Fruit fly (Drosophila melanogaster): ENCODE results near the gene CG8012.
"Not testable (repeated sequence)": the region's sequence is repeated elsewhere in the genome, so short reads cannot be mapped to it uniquely, and the experiment has no call there.

CG8012 gene

dm6 chr3L:8193016-8193415 is 22.1 kb upstream of the CG8012 start, which contains the start of gene CG7387:
CG7387 (minus strand) TSS chr3L:8193116.
- TF ChIP-seq usp (GFP tag; optimal IDR thresholded peaks at IDR 0.05): no peak
- no peak for TF ChIP-seq EcR (GFP tag; optimal IDR thresholded peaks at IDR 0.05)
- no peak for TF ChIP-seq psq (optimal IDR thresholded peaks at IDR 0.05)

dm6 chr3L:8197779-8198279 is 17.3 kb upstream of the CG8012 start, which contains the start of the genes UbcE2M and Dhps:
UbcE2M (minus strand) TSS chr3L:8197987.
Dhps (plus strand) TSS chr3L:8198207.
- TF ChIP-seq usp (GFP tag; optimal IDR thresholded peaks at IDR 0.05): no peak
- no peak for TF ChIP-seq Dll (optimal IDR thresholded peaks at IDR 0.05)
- no peak for TF ChIP-seq pan (optimal IDR thresholded peaks at IDR 0.05)

dm6 chr3L:8202317-8202842 is 12.7 kb upstream of the CG8012 start, which contains the start of the genes CG7366 and CG13679:
CG7366 (minus strand) TSS chr3L:8202417.
CG13679 (plus strand) TSS chr3L:8202792.
- TF ChIP-seq Dll (optimal IDR thresholded peaks at IDR 0.05): no peak
- no peak for TF ChIP-seq usp (GFP tag; optimal IDR thresholded peaks at IDR 0.05)
- TF ChIP-seq EcR (GFP tag; optimal IDR thresholded peaks at IDR 0.05): no peak
- TF ChIP-seq psq (optimal IDR thresholded peaks at IDR 0.05): no peak
- no peak for TF ChIP-seq pan (optimal IDR thresholded peaks at IDR 0.05)
- TF ChIP-seq CG8478 (optimal IDR thresholded peaks at IDR 0.05): no peak

DNA sequence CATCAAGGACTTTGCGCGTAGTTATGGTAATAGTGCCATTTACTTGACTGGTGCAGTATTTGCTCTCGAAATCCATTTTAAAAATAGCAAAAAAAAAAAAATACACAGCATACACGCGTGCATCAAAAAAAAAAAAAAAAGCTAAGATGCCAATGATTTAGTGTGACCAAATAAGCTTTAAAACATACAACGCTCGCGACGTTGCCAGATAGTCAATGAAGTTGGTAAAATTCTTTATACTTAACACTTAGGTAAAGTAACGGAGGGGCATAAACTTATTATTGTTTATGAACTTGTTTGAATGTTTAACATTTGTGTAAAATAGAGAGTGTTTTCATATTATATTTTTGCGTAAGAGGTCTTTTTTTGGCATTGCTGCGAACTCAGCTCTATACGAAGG is 4.5 kb upstream of the CG8012 start, which contains the start of gene tut:
tut (minus strand) TSS at position 148 of the 400 bp plus-strand sequence.
- no peak for TF ChIP-seq psq (optimal IDR thresholded peaks at IDR 0.05)
- no peak for TF ChIP-seq usp (GFP tag; optimal IDR thresholded peaks at IDR 0.05)
- TF ChIP-seq EcR (GFP tag; optimal IDR thresholded peaks at IDR 0.05): no peak
- no peak for TF ChIP-seq pan (optimal IDR thresholded peaks at IDR 0.05)
- TF ChIP-seq CG8478 (optimal IDR thresholded peaks at IDR 0.05): no peak
- no peak for TF ChIP-seq Dll (optimal IDR thresholded peaks at IDR 0.05)

DNA sequence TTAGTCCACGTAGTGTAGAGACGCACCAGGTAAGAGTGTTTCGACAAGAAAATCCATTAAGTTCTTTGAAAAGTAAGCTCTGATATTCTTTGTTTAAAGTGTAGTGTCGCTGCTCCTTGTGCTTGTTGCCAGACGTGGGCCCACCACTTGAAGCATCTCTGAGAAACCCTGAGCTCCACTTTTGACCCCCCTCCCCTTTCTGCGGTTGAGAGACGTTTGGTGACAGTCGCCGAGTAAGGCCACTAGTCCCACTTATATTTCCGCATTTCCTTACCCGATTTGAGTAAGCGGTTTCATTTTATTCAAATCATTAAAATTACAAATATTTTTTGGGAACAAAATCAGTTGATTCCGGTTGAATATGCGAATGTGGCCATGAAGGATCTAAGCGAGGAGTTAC is 3.5 kb upstream of the CG8012 start, which contains the start of gene CG8006:
CG8006 (plus strand) TSS at position 301 of the 400 bp plus-strand sequence.
- TF ChIP-seq usp (GFP tag; optimal IDR thresholded peaks at IDR 0.05) (no peak), Dll (optimal IDR thresholded peaks at IDR 0.05) (no peak), pan (optimal IDR thresholded peaks at IDR 0.05) (no peak), CG8478 (optimal IDR thresholded peaks at IDR 0.05) (no peak), psq (optimal IDR thresholded peaks at IDR 0.05) (no peak), EcR (GFP tag; optimal IDR thresholded peaks at IDR 0.05) (no peak)

dm6 chr3L:8218883-8219282 is 3.8 kb downstream of the CG8012 start, which contains the start of gene CG13674:
CG13674 (minus strand) TSS chr3L:8218983.
- TF ChIP-seq usp (GFP tag; optimal IDR thresholded peaks at IDR 0.05) (no peak), psq (optimal IDR thresholded peaks at IDR 0.05) (no peak), Dll (optimal IDR thresholded peaks at IDR 0.05) (no peak), pan (optimal IDR thresholded peaks at IDR 0.05) (no peak), CG8478 (optimal IDR thresholded peaks at IDR 0.05) (no peak), EcR (GFP tag; optimal IDR thresholded peaks at IDR 0.05) (no peak)

dm6 chr3L:8219687-8220086 is 4.6 kb downstream of the CG8012 start:
- TF ChIP-seq psq (optimal IDR thresholded peaks at IDR 0.05): no peak
- no peak for TF ChIP-seq usp (GFP tag; optimal IDR thresholded peaks at IDR 0.05)
- no peak for TF ChIP-seq CG8478 (optimal IDR thresholded peaks at IDR 0.05)
- no peak for TF ChIP-seq pan (optimal IDR thresholded peaks at IDR 0.05)
- no peak for TF ChIP-seq EcR (GFP tag; optimal IDR thresholded peaks at IDR 0.05)
- no peak for TF ChIP-seq Dll (optimal IDR thresholded peaks at IDR 0.05)

DNA sequence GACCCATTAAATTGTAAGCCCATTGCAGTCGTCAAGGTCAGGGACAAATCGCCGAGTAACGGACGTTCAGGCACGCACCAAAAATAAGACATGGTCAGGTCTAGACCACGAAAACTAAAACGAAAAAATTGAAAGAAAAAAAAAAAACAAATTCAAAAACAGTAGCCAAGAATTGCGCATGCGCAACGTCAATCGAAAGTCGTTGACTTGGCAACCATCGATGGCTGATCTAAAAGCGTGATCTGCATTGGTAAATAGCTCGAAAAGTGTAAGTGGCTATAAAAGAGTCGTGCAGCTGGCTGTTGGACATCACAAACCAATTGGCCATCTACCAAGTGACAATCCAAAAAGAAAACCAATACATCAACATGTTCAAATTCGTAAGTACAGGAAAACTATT is 6.8 kb downstream of the CG8012 start, which contains the start of gene CG13678:
CG13678 (plus strand) TSS at position 307 of the 400 bp plus-strand sequence.
- TF ChIP-seq psq (optimal IDR thresholded peaks at IDR 0.05): no peak
- no peak for TF ChIP-seq Dll (optimal IDR thresholded peaks at IDR 0.05)
- no peak for TF ChIP-seq pan (optimal IDR thresholded peaks at IDR 0.05)
- no peak for TF ChIP-seq usp (GFP tag; optimal IDR thresholded peaks at IDR 0.05)
- TF ChIP-seq EcR (GFP tag; optimal IDR thresholded peaks at IDR 0.05): no peak
- TF ChIP-seq CG8478 (optimal IDR thresholded peaks at IDR 0.05): no peak

dm6 chr3L:8228924-8229323 is 13.8 kb downstream of the CG8012 start, which contains the start of gene eIF4E3:
eIF4E3 (plus strand) TSS chr3L:8229224.
- TF ChIP-seq EcR (GFP tag; optimal IDR thresholded peaks at IDR 0.05) (no peak), pan (optimal IDR thresholded peaks at IDR 0.05) (no peak), CG8478 (optimal IDR thresholded peaks at IDR 0.05) (no peak), psq (optimal IDR thresholded peaks at IDR 0.05) (no peak), usp (GFP tag; optimal IDR thresholded peaks at IDR 0.05) (no peak), Dll (optimal IDR thresholded peaks at IDR 0.05) (no peak)

DNA sequence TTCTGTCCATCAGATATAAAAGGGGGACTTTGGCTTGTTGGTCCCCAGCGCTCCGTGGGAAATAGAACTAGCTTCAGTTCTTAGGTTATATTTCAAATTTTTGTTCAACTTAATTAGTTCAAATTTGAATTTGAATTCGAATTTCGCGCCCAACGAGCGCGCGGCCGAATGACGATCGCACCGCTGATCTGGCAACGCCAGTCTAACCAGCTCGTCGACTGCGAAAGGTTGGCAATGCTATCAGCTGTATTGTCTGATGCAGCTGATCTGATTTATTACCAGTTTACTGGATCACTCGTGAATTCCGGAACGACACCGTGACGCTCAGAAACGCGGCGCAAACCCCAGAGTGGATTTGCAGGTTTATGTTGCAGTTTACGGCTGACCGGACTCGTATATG is 23.3 kb downstream of the CG8012 start, which contains the start of gene Dscam4:
Dscam4 (plus strand) TSS at position 301 of the 400 bp plus-strand sequence.
- not testable (repeated sequence) for TF ChIP-seq psq (optimal IDR thresholded peaks at IDR 0.05); CG8478 (optimal IDR thresholded peaks at IDR 0.05); EcR (GFP tag; optimal IDR thresholded peaks at IDR 0.05)

DNA sequence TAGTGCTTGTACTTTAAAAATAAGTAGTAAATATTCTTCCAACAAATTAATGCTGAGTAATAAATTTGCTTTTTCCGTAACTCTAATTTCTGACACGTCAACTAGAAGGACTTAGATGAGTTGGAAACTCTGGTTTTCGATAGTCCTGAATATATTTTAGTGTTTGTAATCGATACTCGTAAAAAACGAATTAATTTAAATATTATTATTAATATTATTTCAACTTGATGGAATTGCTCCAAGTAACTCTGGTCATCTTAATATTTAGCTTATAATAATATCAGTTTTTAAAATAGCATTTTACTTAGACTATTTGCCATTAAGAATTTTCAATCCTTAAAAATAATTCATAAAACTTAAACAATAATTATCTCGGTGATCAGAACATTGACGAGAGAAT is 25.4 kb downstream of the CG8012 start, which contains the start of gene CG7213:
CG7213 (minus strand) TSS at position 101 of the 400 bp plus-strand sequence.
- no peak for TF ChIP-seq pan (optimal IDR thresholded peaks at IDR 0.05)
- TF ChIP-seq CG8478 (optimal IDR thresholded peaks at IDR 0.05): no peak
- no peak for TF ChIP-seq usp (GFP tag; optimal IDR thresholded peaks at IDR 0.05)

DNA sequence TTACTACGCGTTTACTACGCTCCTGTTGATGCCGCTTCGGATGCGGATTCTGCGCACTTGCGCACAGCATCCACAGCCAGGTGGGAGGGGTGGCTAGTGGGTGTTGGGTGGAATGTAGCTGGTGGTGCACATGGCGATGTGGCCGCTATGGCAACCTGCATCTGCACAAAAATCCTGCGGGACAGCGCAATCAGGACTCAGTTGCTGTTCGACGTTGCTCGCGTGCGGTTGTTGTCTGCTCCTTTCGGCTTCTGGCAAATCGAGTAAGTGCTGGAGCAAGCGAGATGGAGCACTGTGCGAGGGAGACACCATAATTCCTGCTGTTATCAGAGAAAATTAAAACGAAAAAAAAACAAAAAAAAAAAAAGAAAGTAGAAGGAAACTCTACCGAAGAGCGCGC is 25.9 kb downstream of the CG8012 start:
- no peak for TF ChIP-seq pan (optimal IDR thresholded peaks at IDR 0.05)
- TF ChIP-seq psq (optimal IDR thresholded peaks at IDR 0.05): no peak
- TF ChIP-seq EcR (GFP tag; optimal IDR thresholded peaks at IDR 0.05): no peak

Data from whole organism.